Worm (Caenorhabditis elegans): ENCODE results near the gene hpr-9.
A peak's percentile ranks its signal among the peaks of the same experiment; 100 is the strongest.

hpr-9 gene

DNA sequence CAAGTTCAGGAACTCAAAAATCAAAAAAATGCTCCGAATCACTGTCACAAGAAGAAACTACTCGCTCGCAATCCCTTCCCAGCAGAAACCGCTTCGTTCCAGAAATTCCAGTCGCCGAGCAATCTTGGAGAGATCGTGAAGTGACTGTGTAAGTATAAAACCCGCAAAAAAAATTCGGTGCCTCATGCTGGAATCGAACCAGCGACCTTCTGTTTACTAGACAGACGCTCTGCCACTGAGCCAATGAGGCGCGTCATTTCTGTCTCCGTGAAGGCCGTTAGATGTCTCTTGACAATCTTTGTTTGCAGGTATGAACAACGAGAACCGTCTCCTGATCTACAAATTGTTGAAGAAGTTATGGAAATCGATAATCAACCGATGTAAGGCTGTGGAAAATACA is 3.2 kb downstream of the hpr-9 start:
- TF ChIP-seq flt-1 (GFP tag; IDR thresholded peaks at IDR 0.05) (peak; percentile 94), ref-1 (GFP tag; conservative IDR thresholded peaks at IDR 0.05) (peak; percentile 85), T22C8.4 (GFP tag; IDR thresholded peaks at IDR 0.05) (peak; percentile 92), med-1 (GFP tag; optimal IDR thresholded peaks at IDR 0.05; ENCODE audit: insufficient read depth) (peak; percentile 55), ztf-29 (GFP tag; IDR thresholded peaks at IDR 0.05) (peak; percentile 67), klf-2 (GFP tag; conservative IDR thresholded peaks at IDR 0.05) (peak; percentile 81), cog-1 (tag; optimal IDR thresholded peaks at IDR 0.05) (peak; percentile 51), ztf-23 (GFP tag; IDR thresholded peaks at IDR 0.05) (peak; percentile 82), tab-1 (GFP tag; IDR thresholded peaks at IDR 0.05) (peak; percentile 93)

DNA sequence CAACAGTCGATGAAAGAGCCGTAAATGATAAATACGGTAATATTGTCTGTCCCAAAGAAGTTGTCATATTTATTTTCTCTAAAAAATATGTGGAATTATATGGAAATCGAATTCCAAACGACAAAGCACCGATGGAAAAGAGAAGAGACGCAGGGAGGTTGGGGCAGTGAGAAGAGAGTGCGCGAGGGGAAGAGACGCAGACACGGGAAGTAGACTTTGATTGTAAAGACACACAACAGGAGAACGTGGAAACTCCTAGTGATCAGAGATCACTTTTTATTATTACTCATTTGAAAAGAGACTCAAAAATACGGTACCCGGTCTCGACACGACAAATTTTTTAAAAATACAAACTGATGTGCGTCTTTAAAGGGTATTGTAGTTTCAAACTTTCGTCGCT is 7.0 kb downstream of the hpr-9 start:
- TF ChIP-seq klf-2 (GFP tag; conservative IDR thresholded peaks at IDR 0.05), result no peak
- TF ChIP-seq T22C8.4 (GFP tag; IDR thresholded peaks at IDR 0.05), result no peak

ce11 chrIII:10629043-10629442 is 7.7 kb downstream of the hpr-9 start, which contains the start of gene swt-4:
swt-4 (minus strand) TSS chrIII:10629143.
- TF ChIP-seq ref-1 (GFP tag; conservative IDR thresholded peaks at IDR 0.05) (no peak), ztf-29 (GFP tag; IDR thresholded peaks at IDR 0.05) (no peak), tab-1 (GFP tag; IDR thresholded peaks at IDR 0.05) (no peak), klf-2 (GFP tag; conservative IDR thresholded peaks at IDR 0.05) (no peak), T22C8.4 (GFP tag; IDR thresholded peaks at IDR 0.05) (no peak), cog-1 (tag; optimal IDR thresholded peaks at IDR 0.05) (no peak), ztf-23 (GFP tag; IDR thresholded peaks at IDR 0.05) (no peak), flt-1 (GFP tag; IDR thresholded peaks at IDR 0.05) (no peak), med-1 (GFP tag; optimal IDR thresholded peaks at IDR 0.05; ENCODE audit: insufficient read depth) (no peak)

ce11 chrIII:10629795-10630194 is 8.4 kb downstream of the hpr-9 start:
- TF ChIP-seq ztf-23 (GFP tag; IDR thresholded peaks at IDR 0.05) (no peak), med-1 (GFP tag; optimal IDR thresholded peaks at IDR 0.05; ENCODE audit: insufficient read depth) (no peak), tab-1 (GFP tag; IDR thresholded peaks at IDR 0.05) (no peak), flt-1 (GFP tag; IDR thresholded peaks at IDR 0.05) (no peak), cog-1 (tag; optimal IDR thresholded peaks at IDR 0.05) (no peak), T22C8.4 (GFP tag; IDR thresholded peaks at IDR 0.05) (no peak), ztf-29 (GFP tag; IDR thresholded peaks at IDR 0.05) (no peak), klf-2 (GFP tag; conservative IDR thresholded peaks at IDR 0.05) (no peak), ref-1 (GFP tag; conservative IDR thresholded peaks at IDR 0.05) (no peak)

DNA sequence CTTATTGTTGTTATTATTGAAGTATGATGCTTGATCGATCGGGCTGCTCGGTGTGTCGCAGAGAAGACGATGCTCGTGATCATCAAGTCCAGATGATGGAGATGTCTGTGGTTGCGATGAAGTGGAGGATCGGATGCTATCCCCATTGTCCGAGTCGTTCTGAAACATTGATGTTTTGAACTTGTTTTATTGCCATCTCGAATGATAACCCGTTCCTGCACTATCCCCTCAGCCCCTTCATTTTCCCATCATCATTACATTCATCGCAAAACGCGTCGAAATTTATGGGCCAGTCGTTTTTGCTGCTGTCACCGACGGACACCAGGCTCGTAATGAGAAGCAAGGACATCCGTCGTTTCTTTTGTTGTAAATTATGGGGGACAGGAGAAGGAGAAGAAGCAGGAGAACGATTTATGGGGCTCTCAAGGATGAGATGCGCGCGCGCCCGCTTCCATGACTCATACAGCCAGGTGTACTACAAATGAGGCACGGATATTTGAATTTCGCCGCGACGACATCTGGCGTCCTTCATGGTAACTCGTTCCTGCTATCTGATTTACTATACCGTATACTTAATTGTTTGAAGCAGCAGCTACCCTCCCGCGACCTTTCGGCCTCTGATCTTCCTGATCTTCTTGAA is 10.6 kb downstream of the hpr-9 start:
- TF ChIP-seq med-1 (GFP tag; optimal IDR thresholded peaks at IDR 0.05; ENCODE audit: insufficient read depth) (no peak), flt-1 (GFP tag; IDR thresholded peaks at IDR 0.05) (no peak)

ce11 chrIII:10632590-10633402 is 11.4 kb downstream of the hpr-9 start, which contains the start of gene Y39A1A.10:
Y39A1A.10 (plus strand) TSS chrIII:10632728.
- TF ChIP-seq ztf-29 (GFP tag; IDR thresholded peaks at IDR 0.05), result no peak
- no peak for TF ChIP-seq flt-1 (GFP tag; IDR thresholded peaks at IDR 0.05)
- TF ChIP-seq ref-1 (GFP tag; conservative IDR thresholded peaks at IDR 0.05), result no peak
- no peak for TF ChIP-seq klf-2 (GFP tag; conservative IDR thresholded peaks at IDR 0.05)
- no peak for TF ChIP-seq ztf-23 (GFP tag; IDR thresholded peaks at IDR 0.05)
- TF ChIP-seq med-1 (GFP tag; optimal IDR thresholded peaks at IDR 0.05; ENCODE audit: insufficient read depth), result no peak
- no peak for TF ChIP-seq T22C8.4 (GFP tag; IDR thresholded peaks at IDR 0.05)
- no peak for TF ChIP-seq cog-1 (tag; optimal IDR thresholded peaks at IDR 0.05)
- TF ChIP-seq tab-1 (GFP tag; IDR thresholded peaks at IDR 0.05), result no peak

ce11 chrIII:10633403-10633674 is 12.0 kb downstream of the hpr-9 start, which contains the start of gene Y39A1A.9:
Y39A1A.9 (minus strand) TSS chrIII:10633501.
- TF ChIP-seq med-1 (GFP tag; optimal IDR thresholded peaks at IDR 0.05; ENCODE audit: insufficient read depth) (no peak), tab-1 (GFP tag; IDR thresholded peaks at IDR 0.05) (no peak), flt-1 (GFP tag; IDR thresholded peaks at IDR 0.05) (no peak), ref-1 (GFP tag; conservative IDR thresholded peaks at IDR 0.05) (no peak), klf-2 (GFP tag; conservative IDR thresholded peaks at IDR 0.05) (no peak)

DNA sequence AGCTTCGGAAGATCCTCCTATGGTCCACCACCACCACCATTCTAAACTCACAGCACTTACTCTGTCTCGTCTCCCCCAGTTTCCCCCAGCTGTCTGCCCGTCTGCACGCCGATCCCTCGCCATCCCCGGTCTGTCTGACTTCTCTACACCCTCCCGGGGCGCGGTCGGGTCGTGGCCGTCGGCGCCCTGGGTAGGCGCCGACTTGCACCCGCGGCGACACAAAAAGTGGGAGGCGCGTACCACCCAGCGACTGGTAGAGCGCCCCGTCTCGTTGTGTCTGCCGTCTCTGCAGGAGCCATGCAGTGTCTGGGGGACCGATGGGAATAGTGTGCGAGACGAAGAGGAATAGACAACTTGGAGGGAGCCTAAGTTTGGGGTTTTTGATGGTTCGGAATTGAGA is 12.7 kb downstream of the hpr-9 start:
- TF ChIP-seq ref-1 (GFP tag; conservative IDR thresholded peaks at IDR 0.05), result no peak
- TF ChIP-seq ztf-23 (GFP tag; IDR thresholded peaks at IDR 0.05), result 0 out of 2 replicates have a peak, but pooled peaks have one; percentile 60
- TF ChIP-seq ztf-29 (GFP tag; IDR thresholded peaks at IDR 0.05), result no peak
- peak; percentile 83 for TF ChIP-seq flt-1 (GFP tag; IDR thresholded peaks at IDR 0.05)
- TF ChIP-seq tab-1 (GFP tag; IDR thresholded peaks at IDR 0.05), result no peak
- TF ChIP-seq med-1 (GFP tag; optimal IDR thresholded peaks at IDR 0.05; ENCODE audit: insufficient read depth), result no peak
- TF ChIP-seq cog-1 (tag; optimal IDR thresholded peaks at IDR 0.05), result peak; percentile 19
- TF ChIP-seq T22C8.4 (GFP tag; IDR thresholded peaks at IDR 0.05), result no peak
- peak; percentile 30; the same call in 1 of the 2 replicates for TF ChIP-seq klf-2 (GFP tag; conservative IDR thresholded peaks at IDR 0.05)

ce11 chrIII:10634576-10634975 is 13.2 kb downstream of the hpr-9 start:
- no peak for TF ChIP-seq ztf-29 (GFP tag; IDR thresholded peaks at IDR 0.05)
- no peak for TF ChIP-seq klf-2 (GFP tag; conservative IDR thresholded peaks at IDR 0.05)

- TF ChIP-seq cog-1 (tag; optimal IDR thresholded peaks at IDR 0.05) (no peak), tab-1 (GFP tag; IDR thresholded peaks at IDR 0.05) (no peak), ref-1 (GFP tag; conservative IDR thresholded peaks at IDR 0.05) (no peak), klf-2 (GFP tag; conservative IDR thresholded peaks at IDR 0.05) (no peak), T22C8.4 (GFP tag; IDR thresholded peaks at IDR 0.05) (no peak), ztf-29 (GFP tag; IDR thresholded peaks at IDR 0.05) (no peak)
Measured at ce11 chrIII:10636493-10637031, 15.2 kb downstream of the hpr-9 start.

Measured in whole organism, midembryonic.